Worm (Caenorhabditis elegans): Measurements from ENCODE around the gene egl-27.
A peak's percentile ranks its signal among the peaks of the same experiment; 100 is the strongest.

The egl-27 gene

ce11 chrII:6888211-6888610 lies 53.4 kb downstream of the egl-27 start (continued):
- TF ChIP-seq hif-1 (tag; optimal IDR thresholded peaks at IDR 0.05) = no peak
- TF ChIP-seq pqm-1 (tag; optimal IDR thresholded peaks at IDR 0.05) = peak; percentile 17
- no peak for TF ChIP-seq saeg-2 (GFP tag; IDR thresholded peaks at IDR 0.05)
- TF ChIP-seq nhr-77 (tag; optimal IDR thresholded peaks at IDR 0.05) = peak; percentile 80
- peak; percentile 34 for TF ChIP-seq nhr-111 (GFP tag; optimal IDR thresholded peaks at IDR 0.05)
- TF ChIP-seq fkh-10 (GFP tag; optimal IDR thresholded peaks at IDR 0.05) = no peak
- no peak for TF ChIP-seq Y105C5A.15 (GFP tag; IDR thresholded peaks at IDR 0.05)
- no peak for TF ChIP-seq snpc-1.2 (GFP tag; IDR thresholded peaks at IDR 0.05)
- TF ChIP-seq D1046.2 (GFP tag; IDR thresholded peaks at IDR 0.05) = no peak
- no peak for TF ChIP-seq lin-13 (GFP tag; optimal IDR thresholded peaks at IDR 0.05)
- no peak for TF ChIP-seq F26F4.8 (GFP tag; conservative IDR thresholded peaks at IDR 0.05)
- TF ChIP-seq unc-39 (tag; optimal IDR thresholded peaks at IDR 0.05) = no peak
- TF ChIP-seq lim-7 (GFP tag; IDR thresholded peaks at IDR 0.05) = no peak
- TF ChIP-seq arid-1 (GFP tag; conservative IDR thresholded peaks at IDR 0.05) = no peak
- TF ChIP-seq F10B5.3 (tag; optimal IDR thresholded peaks at IDR 0.05) = no peak
- TF ChIP-seq cey-2 (tag; optimal IDR thresholded peaks at IDR 0.05; ENCODE audit: borderline replicate concordance, insufficient read depth) = no peak
- TF ChIP-seq nhr-42 (GFP tag; IDR thresholded peaks at IDR 0.05) = peak; percentile 64
- no peak for TF ChIP-seq ceh-62 (tag; optimal IDR thresholded peaks at IDR 0.05)
- TF ChIP-seq egl-43 (GFP tag; IDR thresholded peaks at IDR 0.05) = no peak
- no peak for TF ChIP-seq nhr-11 (tag; optimal IDR thresholded peaks at IDR 0.05)
- TF ChIP-seq nhr-10 (tag; optimal IDR thresholded peaks at IDR 0.05) = peak; percentile 32
- TF ChIP-seq T26A8.4 (GFP tag; IDR thresholded peaks at IDR 0.05) = peak; percentile 79
- no peak for TF ChIP-seq lin-39 (tag; optimal IDR thresholded peaks at IDR 0.05)
- TF ChIP-seq fos-1 (tag; optimal IDR thresholded peaks at IDR 0.05) = no peak
- TF ChIP-seq mdt-29 (GFP tag; IDR thresholded peaks at IDR 0.05) = peak; percentile 77; the same call in 1 of the 2 replicates
- peak; percentile 33; the same call in 1 of the 2 replicates for TF ChIP-seq dmd-6 (GFP tag; IDR thresholded peaks at IDR 0.05)
- no peak for TF ChIP-seq madf-5 (GFP tag; IDR thresholded peaks at IDR 0.05)
- no peak for TF ChIP-seq ces-1 (GFP tag; optimal IDR thresholded peaks at IDR 0.05)
- no peak for TF ChIP-seq zfp-2 (tag; optimal IDR thresholded peaks at IDR 0.05)
- TF ChIP-seq ama-1 (optimal IDR thresholded peaks at IDR 0.05) = peak; percentile 12
- TF ChIP-seq mxl-3 (GFP tag; optimal IDR thresholded peaks at IDR 0.05) = no peak
- TF ChIP-seq F44E2.7 (GFP tag; IDR thresholded peaks at IDR 0.05) = no peak
- no peak for TF ChIP-seq daf-19 (GFP tag; conservative IDR thresholded peaks at IDR 0.05)
- peak; percentile 85 for TF ChIP-seq php-3 (GFP tag; IDR thresholded peaks at IDR 0.05)
- no peak for TF ChIP-seq unc-130 (GFP tag; optimal IDR thresholded peaks at IDR 0.05)
- no peak for TF ChIP-seq zip-2 (tag; optimal IDR thresholded peaks at IDR 0.05)
- peak; percentile 55 for TF ChIP-seq hlh-11 (tag; optimal IDR thresholded peaks at IDR 0.05)
- peak; percentile 44 for TF ChIP-seq lin-38 (GFP tag; IDR thresholded peaks at IDR 0.05)
- TF ChIP-seq egl-27 (tag; optimal IDR thresholded peaks at IDR 0.05) = no peak
- no peak for TF ChIP-seq gei-8 (GFP tag; optimal IDR thresholded peaks at IDR 0.05)

ce11 chrII:6888661-6889579 lies 54.1 kb downstream of the egl-27 start:
- TF ChIP-seq ztf-11 (tag; optimal IDR thresholded peaks at IDR 0.05) = no peak
- peak; percentile 76 for TF ChIP-seq ama-1 (optimal IDR thresholded peaks at IDR 0.05)
- peak in 1 of 2 experiments; percentile 35 for TF ChIP-seq unc-62 (GFP tag; optimal IDR thresholded peaks at IDR 0.05 in 1 of 2)
- no peak for TF ChIP-seq unc-62 (tag; optimal IDR thresholded peaks at IDR 0.05)
- no peak for TF ChIP-seq aha-1 (tag)
- TF ChIP-seq Y75B8A.6 (GFP tag; IDR thresholded peaks at IDR 0.05) = peak; percentile 68; the same call in 1 of the 2 replicates
- TF ChIP-seq daf-16 (GFP tag; optimal IDR thresholded peaks at IDR 0.05) = no peak
- TF ChIP-seq daf-16 (tag; optimal IDR thresholded peaks at IDR 0.05) = peak; percentile 21
- TF ChIP-seq Y48G9A.11 (GFP tag; IDR thresholded peaks at IDR 0.05) = no peak
- TF ChIP-seq F49E8.2 (tag; optimal IDR thresholded peaks at IDR 0.05; ENCODE audit: borderline replicate concordance) = no peak
- 0 out of 2 replicates have a peak, but pooled peaks have one; percentile 44 for TF ChIP-seq saeg-2 (GFP tag; IDR thresholded peaks at IDR 0.05)
- no peak for TF ChIP-seq nhr-111 (GFP tag; optimal IDR thresholded peaks at IDR 0.05)
- TF ChIP-seq lin-38 (GFP tag; IDR thresholded peaks at IDR 0.05) = 0 out of 2 replicates have a peak, but pooled peaks have one; percentile 6
- peak; percentile 46 for TF ChIP-seq mes-2 (tag; optimal IDR thresholded peaks at IDR 0.05; ENCODE audit: poor library complexity, severe bottlenecking)
- TF ChIP-seq hmg-1.1 (GFP tag; IDR thresholded peaks at IDR 0.05) = 0 out of 2 replicates have a peak, but pooled peaks have one; percentile 12
- peak; percentile 71; the same call in 1 of the 2 replicates for TF ChIP-seq D1046.2 (GFP tag; IDR thresholded peaks at IDR 0.05)

All from whole organism, L4 larva.